Fruit fly (Drosophila melanogaster): ENCODE results near the gene disco-r.
A peak's percentile ranks its signal among the peaks of the same experiment; 100 is the strongest.

Gene disco-r

dm6 chrX:16091431-16091990 lies 57.3 kb downstream of the disco-r start, which contains the start of gene Tob (continued):
- TF ChIP-seq CG15269 (tag; optimal IDR thresholded peaks at IDR 0.05) (no peak), pum (GFP tag; optimal IDR thresholded peaks at IDR 0.05) (no peak), cg (GFP tag; optimal IDR thresholded peaks at IDR 0.05) (peak; percentile 77), mld (GFP tag; IDR thresholded peaks at IDR 0.05; ENCODE audit: partially characterized antibody) (0 out of 3 replicates have a peak, but pooled peaks have one; percentile 14), CG8089 (GFP tag; optimal IDR thresholded peaks at IDR 0.05) (no peak), CG10979 (tag; optimal IDR thresholded peaks at IDR 0.05) (peak; percentile 4), CG42726 (GFP tag; IDR thresholded peaks at IDR 0.05; ENCODE audit: partially characterized antibody) (peak; percentile 44; the same call in 1 of the 2 replicates), CG17829 (tag; optimal IDR thresholded peaks at IDR 0.05) (peak; percentile 17), CG1233 (GFP tag; optimal IDR thresholded peaks at IDR 0.05) (peak; percentile 15), sqz (GFP tag; optimal IDR thresholded peaks at IDR 0.05) (peak; percentile 29), ara (GFP tag; IDR thresholded peaks at IDR 0.05) (0 out of 2 replicates have a peak, but pooled peaks have one; percentile 29), insv (GFP tag; optimal IDR thresholded peaks at IDR 0.05) (peak in 1 of 2 experiments; percentile 32), jing (GFP tag; optimal IDR thresholded peaks at IDR 0.05) (no peak), CG6254 (GFP tag; optimal IDR thresholded peaks at IDR 0.05) (no peak), Hr78 (GFP tag; optimal IDR thresholded peaks at IDR 0.05) (peak in 1 of 2 experiments; percentile 29), CG12769 (tag; optimal IDR thresholded peaks at IDR 0.05) (peak; percentile 73), exex (tag; optimal IDR thresholded peaks at IDR 0.05) (peak; percentile 13), Adf1 (GFP tag; IDR thresholded peaks at IDR 0.05) (peak; percentile 29; the same call in 1 of the 2 replicates), CG13894 (tag; optimal IDR thresholded peaks at IDR 0.05) (peak; percentile 64), Taf1 (GFP tag; IDR thresholded peaks at IDR 0.05) (0 out of 2 replicates have a peak, but pooled peaks have one; percentile 20), CG10321 (GFP tag; IDR thresholded peaks at IDR 0.05) (no peak), nmo (GFP tag; optimal IDR thresholded peaks at IDR 0.05) (peak; percentile 6), CG2120 (GFP tag; optimal IDR thresholded peaks at IDR 0.05) (peak; percentile 4), vnd (GFP tag; IDR thresholded peaks at IDR 0.05; ENCODE audit: partially characterized antibody) (0 out of 3 replicates have a peak, but pooled peaks have one; percentile 9), mirr (GFP tag; optimal IDR thresholded peaks at IDR 0.05) (peak; percentile 73), Hr51 (GFP tag; optimal IDR thresholded peaks at IDR 0.05) (peak in 1 of 2 experiments; percentile 6), CG14014 (GFP tag; IDR thresholded peaks at IDR 0.05) (peak; percentile 28; the same call in 1 of the 2 replicates), HmgD (GFP tag; optimal IDR thresholded peaks at IDR 0.05) (peak; percentile 38), MTF-1 (GFP tag; optimal IDR thresholded peaks at IDR 0.05; ENCODE audit: borderline replicate concordance) (peak; percentile 52), E2f2 (GFP tag; IDR thresholded peaks at IDR 0.05) (peak; percentile 36; the same call in 1 of the 2 replicates), tna (GFP tag; IDR thresholded peaks at IDR 0.05; ENCODE audit: partially characterized antibody) (peak; percentile 15; the same call in 1 of the 2 replicates), nom (GFP tag; optimal IDR thresholded peaks at IDR 0.05) (peak; percentile 54), odd (GFP tag; optimal IDR thresholded peaks at IDR 0.05) (peak; percentile 3), abd-A (tag; optimal IDR thresholded peaks at IDR 0.05) (peak; percentile 46), Vsx1 (GFP tag; optimal IDR thresholded peaks at IDR 0.05) (peak; percentile 23), Sry-β (GFP tag; optimal IDR thresholded peaks at IDR 0.05) (peak; percentile 93), Side (GFP tag; optimal IDR thresholded peaks at IDR 0.05) (peak; percentile 3), Deaf1 (tag; optimal IDR thresholded peaks at IDR 0.05) (peak; percentile 100), crol (GFP tag; IDR thresholded peaks at IDR 0.05) (peak; percentile 93), Ssrp (tag; optimal IDR thresholded peaks at IDR 0.05) (peak; percentile 14), cas (GFP tag; IDR thresholded peaks at IDR 0.05) (peak; percentile 12; the same call in 1 of the 2 replicates), CG3163 (GFP tag; optimal IDR thresholded peaks at IDR 0.05) (peak; percentile 16), Nf-YC (tag; optimal IDR thresholded peaks at IDR 0.05) (peak; percentile 31), sim (GFP tag; IDR thresholded peaks at IDR 0.05) (no peak), CG12391 (tag; optimal IDR thresholded peaks at IDR 0.05) (peak; percentile 15), CG7271 (tag; optimal IDR thresholded peaks at IDR 0.05) (no peak), phol (tag; optimal IDR thresholded peaks at IDR 0.05) (peak; percentile 18)

All from whole organism, embryonic.